Worm (Caenorhabditis elegans) whole organism, L3 larva: Measurements from ENCODE around the gene C06E4.2.

ENCODE experiments used
- R02D3.7 ChIP-seq: fragments of 150-350 bp; optimal IDR thresholded peaks from 2 replicates; lab custom pipeline; 2014; ENCODE audit warnings: missing biosample characterization, missing genetic modification characterization
- aly-2 ChIP-seq: fragments of 150-350 bp; optimal IDR thresholded peaks from 2 replicates; lab custom pipeline; 2014; ENCODE audit warnings: missing biosample characterization, missing genetic modification characterization
- ama-1 ChIP-seq: fragments of 150-350 bp; optimal IDR thresholded peaks from 2 replicates; lab custom pipeline; 2018
- ceh-16 ChIP-seq: sonication (generic microtip); optimal IDR thresholded peaks from 2 replicates; lab custom pipeline; 2017; ENCODE audit warnings: missing biosample characterization, missing genetic modification characterization
- ceh-28 ChIP-seq: fragments of 150-350 bp; optimal IDR thresholded peaks from 2 replicates; lab custom pipeline; 2014; ENCODE audit warnings: missing biosample characterization, missing genetic modification reagents, missing genetic modification characterization
- ceh-82 ChIP-seq: fragments of 150-350 bp; optimal IDR thresholded peaks from 2 replicates; lab custom pipeline; 2014; ENCODE audit warnings: missing biosample characterization, missing genetic modification characterization
- ceh-9 ChIP-seq: sonication (generic microtip); optimal IDR thresholded peaks from 2 replicates; lab custom pipeline; 2018; ENCODE audit warnings: missing biosample characterization, missing genetic modification characterization
- daf-12 ChIP-seq: fragments of 150-350 bp; optimal IDR thresholded peaks from 2 replicates; lab custom pipeline; 2014; ENCODE audit warnings: missing biosample characterization, missing genetic modification reagents, missing genetic modification characterization
- egl-5 ChIP-seq: fragments of 150-350 bp; optimal IDR thresholded peaks from 2 replicates; lab custom pipeline; 2017; ENCODE audit warnings: missing biosample characterization, missing genetic modification reagents, missing genetic modification characterization, inconsistent platforms
- elt-1 ChIP-seq: fragments of 150-350 bp; optimal IDR thresholded peaks from 2 replicates; lab custom pipeline; 2014; ENCODE audit warnings: missing biosample characterization, missing genetic modification characterization
- elt-2 ChIP-seq: sonication (generic microtip); optimal IDR thresholded peaks from 2 replicates; lab custom pipeline; 2016; ENCODE audit warnings: missing genetic modification reagents, mild to moderate bottlenecking, missing genetic modification characterization, missing compliant biosample characterization
- elt-3 ChIP-seq, 3 experiments: fragments of 150-350 bp in 1 of 3; sonication (generic microtip) in 2 of 3; optimal IDR thresholded peaks; 2 replicates in 2 of 3; 4 replicates in 1 of 3; lab custom pipeline; 2014 to 2017; ENCODE audit warnings: missing biosample characterization in 3 of 3, missing genetic modification characterization in 3 of 3
- eor-1 ChIP-seq, 2 experiments: fragments of 150-350 bp; optimal IDR thresholded peaks; 2 replicates each; lab custom pipeline; 2014 to 2018; ENCODE audit warnings: missing biosample characterization in 2 of 2, missing genetic modification characterization in 2 of 2
- fkh-10 ChIP-seq: sonication (generic microtip); optimal IDR thresholded peaks from 2 replicates; lab custom pipeline; 2017; ENCODE audit warnings: missing biosample characterization, missing genetic modification reagents, missing genetic modification characterization
- fos-1 ChIP-seq: fragments of 150-350 bp; optimal IDR thresholded peaks from 2 replicates; lab custom pipeline; 2014; ENCODE audit warnings: missing biosample characterization, missing genetic modification characterization
- hmg-11 ChIP-seq: sonication (generic microtip); optimal IDR thresholded peaks from 2 replicates; lab custom pipeline; 2016; ENCODE audit warnings: missing genetic modification characterization, missing compliant biosample characterization
- jun-1 ChIP-seq: fragments of 150-350 bp; optimal IDR thresholded peaks from 2 replicates; lab custom pipeline; 2014; ENCODE audit warnings: missing biosample characterization, missing genetic modification reagents, missing genetic modification characterization
- lin-15B ChIP-seq: fragments of 150-350 bp; optimal IDR thresholded peaks from 2 replicates; lab custom pipeline; 2014; ENCODE audit warnings: missing biosample characterization, missing genetic modification characterization
- lin-39 ChIP-seq: fragments of 150-350 bp; optimal IDR thresholded peaks from 2 replicates; lab custom pipeline; 2018; ENCODE audit warnings: missing biosample characterization, missing genetic modification reagents, missing genetic modification characterization
- lsy-12 ChIP-seq: sonication (generic microtip); optimal IDR thresholded peaks from 2 replicates; lab custom pipeline; 2016; ENCODE audit warnings: mild to moderate bottlenecking, missing genetic modification characterization, missing compliant biosample characterization
- mml-1 ChIP-seq: fragments of 150-350 bp; sonication (generic microtip); optimal IDR thresholded peaks from 3 replicates; lab custom pipeline; 2014; ENCODE audit warnings: missing biosample characterization, missing genetic modification characterization
- nfya-1 ChIP-seq: sonication (generic microtip); optimal IDR thresholded peaks from 2 replicates; lab custom pipeline; 2017; ENCODE audit warnings: missing genetic modification characterization, mild to moderate bottlenecking, missing compliant biosample characterization, antibody characterized with exemption, moderate library complexity; ENCODE audit not compliant: insufficient read depth
- nhr-11 ChIP-seq: fragments of 150-350 bp; optimal IDR thresholded peaks from 2 replicates; lab custom pipeline; 2014; ENCODE audit warnings: missing biosample characterization, missing genetic modification characterization
- nhr-12 ChIP-seq: fragments of 150-350 bp; optimal IDR thresholded peaks from 2 replicates; lab custom pipeline; 2014; ENCODE audit warnings: missing biosample characterization, missing genetic modification characterization
- nhr-23 ChIP-seq: fragments of 150-350 bp; optimal IDR thresholded peaks from 2 replicates; lab custom pipeline; 2014; ENCODE audit warnings: missing biosample characterization, missing genetic modification reagents, missing genetic modification characterization
- nhr-237 ChIP-seq: fragments of 150-350 bp; optimal IDR thresholded peaks from 2 replicates; lab custom pipeline; 2014; ENCODE audit warnings: missing biosample characterization, missing genetic modification characterization
- nhr-25 ChIP-seq: sonication (generic microtip); optimal IDR thresholded peaks from 2 replicates; lab custom pipeline; 2017; ENCODE audit warnings: missing biosample characterization, missing genetic modification characterization
- nhr-28 ChIP-seq: fragments of 150-350 bp; optimal IDR thresholded peaks from 2 replicates; lab custom pipeline; 2014; ENCODE audit warnings: missing biosample characterization, missing genetic modification characterization
- nhr-43 ChIP-seq: sonication (generic microtip); optimal IDR thresholded peaks from 2 replicates; lab custom pipeline; 2016; ENCODE audit warnings: mild to moderate bottlenecking, missing genetic modification characterization, missing compliant biosample characterization; ENCODE audit not compliant: poor library complexity, severe bottlenecking
- nhr-67 ChIP-seq: fragments of 150-350 bp; optimal IDR thresholded peaks from 2 replicates; lab custom pipeline; 2014; ENCODE audit warnings: missing biosample characterization, missing genetic modification characterization
- pha-4 ChIP-seq: fragments of 150-350 bp; optimal IDR thresholded peaks from 2 replicates; lab custom pipeline; 2014; ENCODE audit warnings: missing biosample characterization, missing genetic modification reagents, missing genetic modification characterization
- pqm-1 ChIP-seq: fragments of 150-350 bp; optimal IDR thresholded peaks from 2 replicates; lab custom pipeline; 2017; ENCODE audit warnings: missing biosample characterization, missing genetic modification characterization, inconsistent platforms
- sea-2 ChIP-seq: fragments of 150-350 bp; sonication (generic microtip); optimal IDR thresholded peaks from 4 replicates; lab custom pipeline; 2014; ENCODE audit warnings: missing biosample characterization, missing genetic modification reagents, missing genetic modification characterization
- skn-1 ChIP-seq: fragments of 150-350 bp; optimal IDR thresholded peaks from 2 replicates; lab custom pipeline; 2014; ENCODE audit warnings: missing biosample characterization, missing genetic modification characterization
- snpc-4 ChIP-seq: fragments of 150-350 bp; optimal IDR thresholded peaks from 2 replicates; lab custom pipeline; 2014; ENCODE audit warnings: missing biosample characterization, missing genetic modification characterization
- tbx-2 ChIP-seq: sonication (generic microtip); optimal IDR thresholded peaks from 2 replicates; lab custom pipeline; 2016; ENCODE audit warnings: mild to moderate bottlenecking, missing genetic modification characterization, missing compliant biosample characterization
- unc-39 ChIP-seq: sonication (generic microtip); optimal IDR thresholded peaks from 4 replicates; lab custom pipeline; 2017; ENCODE audit warnings: missing biosample characterization, missing genetic modification characterization
- zag-1 ChIP-seq: fragments of 150-350 bp; optimal IDR thresholded peaks from 2 replicates; lab custom pipeline; 2014; ENCODE audit warnings: missing biosample characterization, missing genetic modification characterization
- ztf-11 ChIP-seq: fragments of 150-350 bp; optimal IDR thresholded peaks from 2 replicates; lab custom pipeline; 2014; ENCODE audit warnings: missing biosample characterization, missing genetic modification characterization
- ztf-4 ChIP-seq: fragments of 150-350 bp; optimal IDR thresholded peaks from 2 replicates; lab custom pipeline; 2014; ENCODE audit warnings: missing biosample characterization, missing genetic modification characterization

Gene C06E4.2

DNA sequence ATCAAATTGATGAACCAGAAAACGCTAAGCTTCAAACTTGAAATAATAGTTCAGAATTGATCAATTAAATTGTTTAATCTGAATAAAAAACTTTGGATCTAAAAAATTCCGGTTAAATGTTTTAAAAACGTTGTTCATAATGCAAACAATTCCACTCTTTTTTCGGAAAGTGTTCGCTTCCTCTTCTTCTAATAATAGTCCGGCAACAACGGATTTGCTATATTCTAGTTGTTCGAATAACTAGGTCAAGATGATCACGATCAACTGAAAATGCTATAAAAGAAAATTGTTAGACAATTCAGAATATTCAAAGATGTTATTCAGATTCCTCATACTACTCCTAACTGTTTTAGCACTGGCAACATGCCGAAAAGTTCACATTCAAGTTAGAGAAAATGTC, 45.8 kb upstream of the C06E4.2 start, which contains the start of gene D2024.4:
Gene D2024.4, plus strand, starts transcription at position 301 of the 400 bp plus-strand sequence.
- TF ChIP-seq nhr-23 (tag; lab: Kevin White, UChicago) (no peak), lsy-12 (tag; lab: Kevin White, UChicago) (no peak), jun-1 (tag; lab: Kevin White, UChicago) (no peak), elt-3 (tag; optimal IDR thresholded peaks at IDR 0.05; lab: Kevin White, UChicago) (no peak), zag-1 (tag; lab: Kevin White, UChicago) (no peak), ceh-16 (tag; lab: Kevin White, UChicago) (no peak), aly-2 (no peak), elt-2 (tag; lab: Kevin White, UChicago) (no peak), lin-15B (tag; lab: Kevin White, UChicago) (no peak), nhr-43 (no peak), fkh-10 (no peak), eor-1 (tag; optimal IDR thresholded peaks at IDR 0.05; lab: Kevin White, UChicago) (no peak), nhr-237 (tag; lab: Kevin White, UChicago) (no peak), nhr-67 (tag; lab: Kevin White, UChicago) (no peak), ceh-9 (tag; lab: Kevin White, UChicago) (no peak), ceh-82 (tag; lab: Kevin White, UChicago) (no peak), nhr-28 (no peak), hmg-11 (no peak), ztf-4 (tag; lab: Kevin White, UChicago) (no peak)

DNA sequence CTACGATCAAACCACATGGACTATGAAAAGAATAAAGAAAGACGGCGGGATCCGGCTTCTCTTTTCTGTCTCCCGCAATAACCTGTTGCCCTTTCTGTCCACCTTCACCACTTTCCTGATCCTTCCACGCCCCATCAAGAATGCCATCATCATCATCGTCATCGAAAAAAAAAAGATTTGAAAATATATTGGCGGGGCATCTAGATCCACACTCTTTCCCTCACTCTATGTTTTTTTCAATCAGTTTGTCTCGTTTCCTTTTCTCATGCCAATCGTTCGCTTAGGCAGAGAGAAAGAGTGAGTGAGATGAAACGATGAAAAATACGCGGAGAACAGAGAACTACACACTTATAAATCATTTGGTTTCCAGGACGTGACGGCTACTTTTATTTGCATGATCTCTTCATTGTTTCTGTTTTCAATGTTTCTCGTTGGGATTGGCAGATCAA, 43.2 kb upstream of the C06E4.2 start:
- TF ChIP-seq nhr-25 (tag; lab: Kevin White, UChicago) = no peak
- peak; percentile 7 for TF ChIP-seq lin-39
- no peak for TF ChIP-seq mml-1 (tag; lab: Kevin White, UChicago)
- TF ChIP-seq unc-39 (tag; lab: Kevin White, UChicago) = no peak
- TF ChIP-seq ceh-28 (tag; lab: Kevin White, UChicago) = no peak
- TF ChIP-seq snpc-4 (tag; lab: Kevin White, UChicago) = no peak
- no peak for TF ChIP-seq ama-1 (lab: Kevin White, UChicago)
- no peak for TF ChIP-seq nhr-28
- peak; percentile 57 for TF ChIP-seq egl-5 (tag; lab: Kevin White, UChicago)
- TF ChIP-seq nhr-43 = peak; percentile 72
- TF ChIP-seq nfya-1 (tag; lab: Kevin White, UChicago) = peak; percentile 19
- TF ChIP-seq pqm-1 (tag; lab: Kevin White, UChicago) = no peak
- no peak for TF ChIP-seq daf-12 (tag; lab: Kevin White, UChicago)
- no peak for TF ChIP-seq nhr-23 (tag; lab: Kevin White, UChicago)
- TF ChIP-seq ceh-9 (tag; lab: Kevin White, UChicago) = no peak
- no peak for TF ChIP-seq ceh-16 (tag; lab: Kevin White, UChicago)
- no peak for TF ChIP-seq skn-1 (tag; lab: Kevin White, UChicago)
- no peak for TF ChIP-seq fos-1 (tag; lab: Kevin White, UChicago)
- no peak for TF ChIP-seq nhr-12 (tag; lab: Kevin White, UChicago)
- TF ChIP-seq elt-2 (tag; lab: Kevin White, UChicago) = no peak
- TF ChIP-seq R02D3.7 (tag; lab: Kevin White, UChicago) = no peak
- no peak for TF ChIP-seq sea-2
- no peak for TF ChIP-seq elt-1 (tag; lab: Kevin White, UChicago)
- TF ChIP-seq, all 47 proteins: peak for 4

DNA sequence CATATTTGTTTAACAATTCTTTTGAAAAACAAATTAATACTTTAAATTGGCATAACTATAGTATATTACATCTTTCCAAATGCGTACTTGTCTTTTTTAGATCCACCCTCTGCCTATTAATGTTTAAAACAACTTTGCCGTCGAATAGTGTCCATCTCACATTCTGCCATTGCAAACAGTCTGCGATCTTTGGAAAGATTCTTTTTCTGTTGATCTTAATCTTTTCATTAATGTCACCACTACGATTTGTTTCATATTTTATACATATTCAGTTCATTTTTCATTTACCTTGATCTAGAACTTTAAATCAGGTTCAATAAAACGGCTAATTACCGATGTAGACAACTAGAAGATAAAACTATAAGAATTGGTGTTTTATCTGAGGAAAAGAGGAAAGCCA, 42.1 kb upstream of the C06E4.2 start:
- TF ChIP-seq tbx-2 (tag; lab: Kevin White, UChicago) (no peak), hmg-11 (no peak), ceh-16 (tag; lab: Kevin White, UChicago) (no peak), elt-1 (tag; lab: Kevin White, UChicago) (peak; percentile 93)

DNA sequence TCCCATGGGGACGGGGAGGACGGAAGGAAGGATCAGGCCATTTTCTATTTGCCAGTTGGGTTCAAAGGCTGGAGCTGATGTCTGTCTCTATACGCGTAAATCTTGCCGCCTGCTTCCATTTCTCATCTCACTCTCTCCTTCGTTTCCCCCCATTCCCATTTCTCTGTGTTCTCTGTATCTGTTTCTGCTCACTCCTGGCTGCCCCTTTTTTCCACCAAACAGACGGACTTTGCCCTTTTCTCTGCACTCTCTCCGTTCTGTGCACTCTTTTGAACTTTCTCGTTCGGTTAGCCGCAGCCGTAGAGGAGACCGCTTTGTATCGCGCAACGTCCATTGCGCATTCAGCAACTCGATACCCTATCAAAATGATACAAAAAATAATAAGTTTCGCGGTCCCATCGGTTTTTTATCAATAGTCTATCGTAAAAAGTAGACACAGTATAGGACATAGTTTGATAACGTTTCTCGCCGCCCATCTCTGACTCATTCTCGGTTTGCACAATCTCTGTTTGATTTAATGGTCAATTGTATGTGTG, 41.3 kb upstream of the C06E4.2 start:
- no peak for TF ChIP-seq daf-12 (tag; lab: Kevin White, UChicago)
- peak; percentile 87 for TF ChIP-seq pqm-1 (tag; lab: Kevin White, UChicago)
- peak; percentile 45 for TF ChIP-seq snpc-4 (tag; lab: Kevin White, UChicago)
- peak; percentile 39 for TF ChIP-seq lin-15B (tag; lab: Kevin White, UChicago)
- peak; percentile 6 for TF ChIP-seq nhr-23 (tag; lab: Kevin White, UChicago)
- no peak for TF ChIP-seq ztf-11 (tag; lab: Kevin White, UChicago)
- peak; percentile 79 for TF ChIP-seq nfya-1 (tag; lab: Kevin White, UChicago)
- TF ChIP-seq jun-1 (tag; lab: Kevin White, UChicago) = peak; percentile 76
- peak; percentile 44 for TF ChIP-seq tbx-2 (tag; lab: Kevin White, UChicago)
- TF ChIP-seq lin-39 = peak; percentile 58
- TF ChIP-seq elt-2 (tag; lab: Kevin White, UChicago) = peak; percentile 92
- no peak for TF ChIP-seq unc-39 (tag; lab: Kevin White, UChicago)
- peak; percentile 34 for TF ChIP-seq nhr-11 (tag; lab: Kevin White, UChicago)
- peak; percentile 79 for TF ChIP-seq hmg-11
- TF ChIP-seq aly-2 = no peak
- TF ChIP-seq egl-5 (tag; lab: Kevin White, UChicago) = peak; percentile 55
- TF ChIP-seq pha-4 (tag; lab: Kevin White, UChicago) = peak; percentile 64
- TF ChIP-seq nhr-43 = no peak
- TF ChIP-seq, all 47 proteins: peak for 13
